Worm (Caenorhabditis elegans) whole organism, early embryonic: ENCODE measurements around the gene F21D9.3.

Experiments used
- B0310.2 ChIP-seq: sonication (generic microtip); optimal IDR thresholded peaks from 2 replicates; lab custom pipeline; 2016; ENCODE audit warnings: mild to moderate bottlenecking, missing genetic modification characterization, missing compliant biosample characterization
- F13C5.2 ChIP-seq: sonication (generic microtip); optimal IDR thresholded peaks from 2 replicates; lab custom pipeline; 2017; ENCODE audit warnings: mild to moderate bottlenecking, missing genetic modification characterization, inconsistent platforms, missing compliant biosample characterization
- aly-1 ChIP-seq: sonication (generic microtip); optimal IDR thresholded peaks from 2 replicates; lab custom pipeline; 2016; ENCODE audit warnings: missing genetic modification characterization, missing compliant biosample characterization
- ama-1 ChIP-seq: fragments of 150-350 bp; optimal IDR thresholded peaks from 2 replicates; lab custom pipeline; 2014
- ceh-13 ChIP-seq: fragments of 200-800 bp; sonication (Bioruptor generic); optimal IDR thresholded peaks from 2 replicates; lab custom pipeline; 2018; ENCODE audit warnings: mild to moderate bottlenecking, missing genetic modification characterization, missing compliant biosample characterization
- ceh-36 ChIP-seq: sonication (generic microtip); optimal IDR thresholded peaks from 2 replicates; lab custom pipeline; 2016; ENCODE audit warnings: missing genetic modification characterization, inconsistent platforms, missing compliant biosample characterization
- ets-7 ChIP-seq: sonication (generic microtip); optimal IDR thresholded peaks from 2 replicates; lab custom pipeline; 2016; ENCODE audit warnings: missing genotype, missing genetic modification characterization, missing compliant biosample characterization
- flt-1 ChIP-seq: fragments of 200-800 bp; sonication (Bioruptor generic); IDR thresholded peaks from 2 replicates; pipeline ENCODE4 v1.3.6; 2022; ENCODE audit warnings: missing genetic modification characterization, missing compliant biosample characterization
- hmbx-1 ChIP-seq: sonication (generic microtip); optimal IDR thresholded peaks from 2 replicates; lab custom pipeline; 2016; ENCODE audit warnings: mild to moderate bottlenecking, missing genetic modification characterization, missing compliant biosample characterization
- hmg-4 ChIP-seq: fragments of 200-800 bp; sonication (Bioruptor generic); optimal IDR thresholded peaks from 2 replicates; lab custom pipeline; 2018; ENCODE audit warnings: mild to moderate bottlenecking, missing genetic modification characterization, missing compliant biosample characterization
- hnd-1 ChIP-seq: sonication (generic microtip); optimal IDR thresholded peaks from 2 replicates; lab custom pipeline; 2016; ENCODE audit warnings: missing genetic modification characterization, missing compliant biosample characterization
- pes-1 ChIP-seq: fragments of 200-800 bp; sonication (Bioruptor generic); IDR thresholded peaks from 2 replicates; pipeline ENCODE4 v1.3.6; 2022; ENCODE audit warnings: missing genetic modification reagents, missing genetic modification characterization, missing compliant biosample characterization
- scrt-1 ChIP-seq: fragments of 200-800 bp; sonication (Bioruptor generic); IDR thresholded peaks from 2 replicates; pipeline ENCODE4 v1.3.6; 2022; ENCODE audit warnings: missing genetic modification characterization, missing compliant biosample characterization
- sea-1 ChIP-seq: fragments of 200-800 bp; sonication (Bioruptor generic); conservative IDR thresholded peaks from 2 replicates; pipeline ENCODE4 v1.3.6; 2022; ENCODE audit warnings: missing genetic modification characterization, missing compliant biosample characterization
- tbx-11 ChIP-seq: fragments of 200-800 bp; sonication (Bioruptor generic); IDR thresholded peaks from 2 replicates; pipeline ENCODE4 v1.3.6; 2022; ENCODE audit warnings: missing genetic modification characterization, missing compliant biosample characterization
- tbx-37 ChIP-seq: fragments of 200-800 bp; sonication (Bioruptor generic); conservative IDR thresholded peaks from 2 replicates; pipeline ENCODE4 v1.3.6; 2022; ENCODE audit warnings: missing genetic modification reagents, missing genetic modification characterization, missing compliant biosample characterization
- tra-4 ChIP-seq: sonication (generic microtip); optimal IDR thresholded peaks from 2 replicates; lab custom pipeline; 2017; ENCODE audit warnings: missing genetic modification characterization, missing compliant biosample characterization

Gene F21D9.3

ce11 chrV:19257653-19258052 lies at the start of gene F21D9.3:
F21D9.3 (minus strand) TSS chrV:19257753.
- TF ChIP-seq tra-4 (tag; lab: Kevin White, UChicago) = no peak
- TF ChIP-seq B0310.2 = no peak
- TF ChIP-seq ama-1 (lab: Kevin White, UChicago) = no peak
- TF ChIP-seq tbx-11 (GFP tag; lab: Robert Waterston, UW) = no peak
- no peak for TF ChIP-seq sea-1 (GFP tag; lab: Robert Waterston, UW)
- TF ChIP-seq scrt-1 (GFP tag; lab: Robert Waterston, UW) = no peak
- no peak for TF ChIP-seq ceh-13 (GFP tag; lab: Kevin White, UChicago)
- TF ChIP-seq F13C5.2 (tag; lab: Kevin White, UChicago) = no peak
- no peak for TF ChIP-seq aly-1 (tag; lab: Kevin White, UChicago)
- no peak for TF ChIP-seq tbx-37 (GFP tag; lab: Robert Waterston, UW)
- no peak for TF ChIP-seq pes-1 (GFP tag; lab: Robert Waterston, UW)
- no peak for TF ChIP-seq hnd-1 (tag; lab: Kevin White, UChicago)
- no peak for TF ChIP-seq ets-7 (tag; lab: Kevin White, UChicago)
- TF ChIP-seq ceh-36 (tag; lab: Kevin White, UChicago) = no peak

- TF ChIP-seq tra-4 (tag; lab: Kevin White, UChicago) (no peak), scrt-1 (GFP tag; lab: Robert Waterston, UW) (no peak), sea-1 (GFP tag; lab: Robert Waterston, UW) (no peak), pes-1 (GFP tag; lab: Robert Waterston, UW) (no peak), ama-1 (lab: Kevin White, UChicago) (no peak), ceh-36 (tag; lab: Kevin White, UChicago) (no peak), B0310.2 (no peak), hnd-1 (tag; lab: Kevin White, UChicago) (no peak), flt-1 (no peak), tbx-37 (GFP tag; lab: Robert Waterston, UW) (no peak), ceh-13 (GFP tag; lab: Kevin White, UChicago) (no peak), hmbx-1 (tag; lab: Kevin White, UChicago) (no peak), tbx-11 (GFP tag; lab: Robert Waterston, UW) (no peak)
These were observed 49.4 kb upstream of the F21D9.3 start, which contains the start of gene F55C9.15 for ce11 chrV:19306906-19307305. F55C9.15 (minus strand) TSS chrV:19307006.

- TF ChIP-seq ceh-36 (tag; lab: Kevin White, UChicago) = no peak
- no peak for TF ChIP-seq tbx-11 (GFP tag; lab: Robert Waterston, UW)
- no peak for TF ChIP-seq hnd-1 (tag; lab: Kevin White, UChicago)
These were observed 46.1 kb upstream of the F21D9.3 start, which contains the start of the genes fbxb-63 and fbxb-61 for ce11 chrV:19303589-19304174. fbxb-63 (minus strand) TSS chrV:19303730. fbxb-61 (plus strand) TSS chrV:19304124.

ce11 chrV:19301934-19302333 lies 44.4 kb upstream of the F21D9.3 start, which contains the start of gene fbxb-62:
fbxb-62 (minus strand) TSS chrV:19302034.
- no peak for TF ChIP-seq pes-1 (GFP tag; lab: Robert Waterston, UW)
- TF ChIP-seq hmbx-1 (tag; lab: Kevin White, UChicago) = no peak
- TF ChIP-seq hnd-1 (tag; lab: Kevin White, UChicago) = no peak
- no peak for TF ChIP-seq sea-1 (GFP tag; lab: Robert Waterston, UW)
- TF ChIP-seq B0310.2 = no peak
- no peak for TF ChIP-seq F13C5.2 (tag; lab: Kevin White, UChicago)
- TF ChIP-seq aly-1 (tag; lab: Kevin White, UChicago) = no peak
- no peak for TF ChIP-seq hmg-4 (GFP tag; lab: Kevin White, UChicago)
- TF ChIP-seq tra-4 (tag; lab: Kevin White, UChicago) = no peak

- TF ChIP-seq pes-1 (GFP tag; lab: Robert Waterston, UW) = no peak
- no peak for TF ChIP-seq aly-1 (tag; lab: Kevin White, UChicago)
- TF ChIP-seq sea-1 (GFP tag; lab: Robert Waterston, UW) = no peak
- TF ChIP-seq F13C5.2 (tag; lab: Kevin White, UChicago) = no peak
- no peak for TF ChIP-seq hnd-1 (tag; lab: Kevin White, UChicago)
- no peak for TF ChIP-seq scrt-1 (GFP tag; lab: Robert Waterston, UW)
- TF ChIP-seq ama-1 (lab: Kevin White, UChicago) = no peak
- TF ChIP-seq tra-4 (tag; lab: Kevin White, UChicago) = no peak
- no peak for TF ChIP-seq B0310.2
- TF ChIP-seq tbx-37 (GFP tag; lab: Robert Waterston, UW) = no peak
- TF ChIP-seq flt-1 = no peak
- no peak for TF ChIP-seq tbx-11 (GFP tag; lab: Robert Waterston, UW)
- no peak for TF ChIP-seq hmg-4 (GFP tag; lab: Kevin White, UChicago)
- TF ChIP-seq hmbx-1 (tag; lab: Kevin White, UChicago) = no peak
- TF ChIP-seq ceh-36 (tag; lab: Kevin White, UChicago) = no peak
- TF ChIP-seq ceh-13 (GFP tag; lab: Kevin White, UChicago) = no peak
- TF ChIP-seq ets-7 (tag; lab: Kevin White, UChicago) = no peak
These were observed 41.7 kb upstream of the F21D9.3 start, which contains the start of gene F55C9.14 for ce11 chrV:19299262-19299661. F55C9.14 (plus strand) TSS chrV:19299562.

ce11 chrV:19297510-19297909 lies 40.0 kb upstream of the F21D9.3 start, which contains the start of gene fbxb-60:
fbxb-60 (plus strand) TSS chrV:19297810.
- TF ChIP-seq hnd-1 (tag; lab: Kevin White, UChicago) (no peak), ama-1 (lab: Kevin White, UChicago) (no peak), B0310.2 (no peak), flt-1 (no peak), tra-4 (tag; lab: Kevin White, UChicago) (no peak), tbx-11 (GFP tag; lab: Robert Waterston, UW) (no peak), hmg-4 (GFP tag; lab: Kevin White, UChicago) (no peak)

- TF ChIP-seq tra-4 (tag; lab: Kevin White, UChicago) = no peak
- TF ChIP-seq B0310.2 = no peak
- no peak for TF ChIP-seq F13C5.2 (tag; lab: Kevin White, UChicago)
These were observed 39.2 kb upstream of the F21D9.3 start, which contains the start of gene F55C9.6 for ce11 chrV:19296723-19297122. F55C9.6 (minus strand) TSS chrV:19296823.
